Fruit fly (Drosophila melanogaster): ENCODE data around the gene NimC4.

The NimC4 gene

dm6 chr2L:14022130-14022735 is 25.1 kb upstream of the NimC4 start (continued):
- TF ChIP-seq sens (GFP tag) = peak; percentile 88
- TF ChIP-seq odd (GFP tag; optimal IDR thresholded peaks at IDR 0.05) = peak; percentile 90
- no peak for TF ChIP-seq NK7.1 (GFP tag; optimal IDR thresholded peaks at IDR 0.05)
- TF ChIP-seq Hsf (GFP tag; optimal IDR thresholded peaks at IDR 0.05) = peak; percentile 51
- TF ChIP-seq CG3726 (GFP tag; IDR thresholded peaks at IDR 0.05) = peak; percentile 73
- TF ChIP-seq fd3F (GFP tag; optimal IDR thresholded peaks at IDR 0.05) = peak; percentile 95
- no peak for TF ChIP-seq CG5180 (GFP tag; optimal IDR thresholded peaks at IDR 0.05)
- no peak for TF ChIP-seq pros (GFP tag; optimal IDR thresholded peaks at IDR 0.05)
- peak; percentile 79 for TF ChIP-seq gt (GFP tag; IDR thresholded peaks at IDR 0.05)
- TF ChIP-seq ase (GFP tag; IDR thresholded peaks at IDR 0.05) = peak; percentile 76
- no peak for TF ChIP-seq CG6791 (GFP tag; IDR thresholded peaks at IDR 0.05; ENCODE audit: partially characterized antibody)
- peak; percentile 94 for TF ChIP-seq CG3847 (GFP tag; IDR thresholded peaks at IDR 0.05)
- TF ChIP-seq wek (GFP tag; optimal IDR thresholded peaks at IDR 0.05) = no peak
- no peak for TF ChIP-seq Tbp (GFP tag; optimal IDR thresholded peaks at IDR 0.05)
- TF ChIP-seq CG9817 (tag; optimal IDR thresholded peaks at IDR 0.05) = peak; percentile 93
- peak; percentile 70 for TF ChIP-seq CG2116 (GFP tag; optimal IDR thresholded peaks at IDR 0.05)
- peak; percentile 50 for TF ChIP-seq jing (GFP tag; optimal IDR thresholded peaks at IDR 0.05)
- peak; percentile 83 for TF ChIP-seq CG10543 (GFP tag; optimal IDR thresholded peaks at IDR 0.05)
- TF ChIP-seq CG12942 (GFP tag; optimal IDR thresholded peaks at IDR 0.05) = peak; percentile 83
- peak; percentile 97 for TF ChIP-seq twi (tag; optimal IDR thresholded peaks at IDR 0.05)
- TF ChIP-seq Usf (GFP tag; optimal IDR thresholded peaks at IDR 0.05) = peak; percentile 72
- no peak for TF ChIP-seq aop (GFP tag; IDR thresholded peaks at IDR 0.05)
- peak; percentile 23 for TF ChIP-seq p53 (GFP tag; optimal IDR thresholded peaks at IDR 0.05)
- peak; percentile 61 for TF ChIP-seq zfh2 (GFP tag; optimal IDR thresholded peaks at IDR 0.05)
- TF ChIP-seq CG8924 (tag; optimal IDR thresholded peaks at IDR 0.05) = peak; percentile 98
- no peak for TF ChIP-seq Ets65A (GFP tag)
- no peak for TF ChIP-seq Bgb (GFP tag; IDR thresholded peaks at IDR 0.05; ENCODE audit: partially characterized antibody)
- peak; percentile 67 for TF ChIP-seq CG4707 (GFP tag; optimal IDR thresholded peaks at IDR 0.05)
- peak; percentile 82 for TF ChIP-seq D19B (GFP tag; optimal IDR thresholded peaks at IDR 0.05)
- TF ChIP-seq pnt (GFP tag; optimal IDR thresholded peaks at IDR 0.05) = peak; percentile 13
- TF ChIP-seq crol (GFP tag; IDR thresholded peaks at IDR 0.05) = no peak
- TF ChIP-seq Oli (tag; optimal IDR thresholded peaks at IDR 0.05) = peak; percentile 96
- no peak for TF ChIP-seq CG4854 (GFP tag; optimal IDR thresholded peaks at IDR 0.05)
- TF ChIP-seq unpg (GFP tag; optimal IDR thresholded peaks at IDR 0.05) = peak; percentile 97
- TF ChIP-seq lmd (GFP tag; IDR thresholded peaks at IDR 0.05) = peak; percentile 95
- TF ChIP-seq B-H1 (GFP tag; IDR thresholded peaks at IDR 0.05) = peak; percentile 91
- peak; percentile 48 for TF ChIP-seq CG9609 (GFP tag; optimal IDR thresholded peaks at IDR 0.05)
- TF ChIP-seq Antp (GFP tag; optimal IDR thresholded peaks at IDR 0.05) = peak; percentile 62
- TF ChIP-seq nom (GFP tag; optimal IDR thresholded peaks at IDR 0.05) = peak; percentile 23
- TF ChIP-seq her (GFP tag; optimal IDR thresholded peaks at IDR 0.05) = peak; percentile 19
- TF ChIP-seq CG6813 (GFP tag; optimal IDR thresholded peaks at IDR 0.05) = peak; percentile 90
- no peak for TF ChIP-seq nerfin-2 (GFP tag; IDR thresholded peaks at IDR 0.05; ENCODE audit: partially characterized antibody)
- TF ChIP-seq CG2712 (tag; optimal IDR thresholded peaks at IDR 0.05) = peak; percentile 98
- no peak for TF ChIP-seq Sin3A (optimal IDR thresholded peaks at IDR 0.05)
- TF ChIP-seq CG1832 (GFP tag; optimal IDR thresholded peaks at IDR 0.05) = no peak
- peak; percentile 61 for TF ChIP-seq Max (GFP tag; optimal IDR thresholded peaks at IDR 0.05)
- peak; percentile 12 for TF ChIP-seq Bdp1 (GFP tag; optimal IDR thresholded peaks at IDR 0.05)
- peak; percentile 91 for TF ChIP-seq Hand (GFP tag; optimal IDR thresholded peaks at IDR 0.05)
- peak; percentile 46 for TF ChIP-seq Doc2 (GFP tag; IDR thresholded peaks at IDR 0.05)
- no peak for TF ChIP-seq fru (optimal IDR thresholded peaks at IDR 0.05)
- TF ChIP-seq ap (GFP tag; IDR thresholded peaks at IDR 0.05) = peak; percentile 74
